Worm (Caenorhabditis elegans) whole organism, L4 larva: Measurements from ENCODE around the gene F59E11.6.

Experiments used
- ama-1 ChIP-seq: fragments of 150-350 bp; optimal IDR thresholded peaks from 2 replicates; lab custom pipeline; 2014; ENCODE audit warnings: inconsistent platforms, mixed read lengths
- egl-27 ChIP-seq: sonication (generic microtip); optimal IDR thresholded peaks from 3 replicates; lab custom pipeline; 2017; ENCODE audit warnings: missing biosample characterization, missing genetic modification reagents, missing genetic modification characterization
- lin-15B ChIP-seq: fragments of 150-350 bp; sonication (generic microtip); optimal IDR thresholded peaks from 3 replicates; lab custom pipeline; 2014; ENCODE audit warnings: missing biosample characterization, missing genetic modification characterization
- nhr-111 ChIP-seq: fragments of 200-800 bp; sonication (Bioruptor generic); optimal IDR thresholded peaks from 2 replicates; lab custom pipeline; 2018; ENCODE audit warnings: mild to moderate bottlenecking, missing genetic modification characterization, missing compliant biosample characterization
- nhr-76 ChIP-seq: fragments of 150-350 bp; optimal IDR thresholded peaks from 2 replicates; lab custom pipeline; 2014; ENCODE audit warnings: missing biosample characterization, missing genetic modification characterization
- snpc-1.2 ChIP-seq: fragments of 200-800 bp; sonication (Bioruptor generic); IDR thresholded peaks from 2 replicates; pipeline ENCODE4 v1.3.6; 2022; ENCODE audit warnings: missing genetic modification reagents, missing genetic modification characterization, missing compliant biosample characterization
- unc-39 ChIP-seq: sonication (generic microtip); optimal IDR thresholded peaks from 2 replicates; lab custom pipeline; 2017; ENCODE audit warnings: missing biosample characterization, missing genetic modification characterization
- ztf-7 ChIP-seq: fragments of 150-350 bp; optimal IDR thresholded peaks from 2 replicates; lab custom pipeline; 2014; ENCODE audit warnings: missing biosample characterization, missing genetic modification characterization

DNA sequence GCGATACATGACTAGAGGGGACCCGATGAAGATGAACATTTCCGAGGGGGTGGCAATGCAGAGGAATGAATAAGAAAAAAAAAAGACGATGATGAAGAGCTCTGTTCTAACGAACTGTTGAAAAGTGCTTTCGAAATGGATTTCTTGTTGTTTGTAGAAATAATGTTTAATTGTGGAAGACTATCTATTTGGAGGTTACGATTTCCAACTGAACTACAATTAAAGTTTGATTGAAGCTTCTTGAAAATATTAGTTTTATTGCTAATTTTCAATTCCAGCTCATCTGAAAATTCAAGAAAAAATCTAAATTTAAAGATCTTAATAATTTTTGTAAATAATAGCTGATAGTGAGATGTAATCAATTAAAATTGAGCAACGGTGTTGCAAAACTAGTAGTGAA lies 47.1 kb upstream of the F59E11.6 start:
- TF ChIP-seq ama-1 (lab: Kevin White, UChicago) (no peak), nhr-76 (tag; lab: Kevin White, UChicago) (no peak), snpc-1.2 (GFP tag; lab: Robert Waterston, UW) (no peak), ztf-7 (tag; lab: Kevin White, UChicago) (no peak), lin-15B (tag; lab: Kevin White, UChicago) (no peak), unc-39 (tag; lab: Kevin White, UChicago) (no peak), egl-27 (tag; lab: Kevin White, UChicago) (no peak), nhr-111 (GFP tag; lab: Kevin White, UChicago) (no peak)
